Worm (Caenorhabditis elegans) whole organism, midembryonic: ENCODE results near the gene hpo-28.

Source experiments
- T22C8.4 ChIP-seq: fragments of 200-800 bp; sonication (Bioruptor generic); IDR thresholded peaks from 2 replicates; pipeline ENCODE4 v1.3.6; 2022; ENCODE audit warnings: missing genetic modification characterization, missing compliant biosample characterization
- cog-1 ChIP-seq: sonication (generic microtip); optimal IDR thresholded peaks from 2 replicates; lab custom pipeline; 2016; ENCODE audit warnings: missing genetic modification characterization, missing compliant biosample characterization
- flt-1 ChIP-seq: fragments of 200-800 bp; sonication (Bioruptor generic); IDR thresholded peaks from 2 replicates; pipeline ENCODE4 v1.3.6; 2022; ENCODE audit warnings: missing genetic modification characterization, missing compliant biosample characterization
- klf-2 ChIP-seq: fragments of 200-800 bp; sonication (Bioruptor generic); conservative IDR thresholded peaks from 2 replicates; pipeline ENCODE4 v1.3.6; 2022; ENCODE audit warnings: missing genetic modification reagents, missing genetic modification characterization, missing compliant biosample characterization
- med-1 ChIP-seq: sonication (generic microtip); optimal IDR thresholded peaks from 2 replicates; lab custom pipeline; 2017; ENCODE audit warnings: missing genetic modification characterization, mild to moderate bottlenecking, missing compliant biosample characterization, antibody characterized with exemption, missing genetic modification reagents; ENCODE audit not compliant: insufficient read depth
- ref-1 ChIP-seq: fragments of 200-800 bp; sonication (Bioruptor generic); conservative IDR thresholded peaks from 2 replicates; pipeline ENCODE4 v1.3.6; 2022; ENCODE audit warnings: missing genetic modification reagents, missing genetic modification characterization, missing compliant biosample characterization
- tab-1 ChIP-seq: fragments of 200-800 bp; sonication (Bioruptor generic); IDR thresholded peaks from 2 replicates; pipeline ENCODE4 v1.3.6; 2022; ENCODE audit warnings: missing genetic modification characterization, missing compliant biosample characterization
- ztf-23 ChIP-seq: fragments of 200-800 bp; sonication (Bioruptor generic); IDR thresholded peaks from 2 replicates; pipeline ENCODE4 v1.3.6; 2022; ENCODE audit warnings: missing genetic modification reagents, missing genetic modification characterization, missing compliant biosample characterization
- ztf-29 ChIP-seq: fragments of 200-800 bp; sonication (Bioruptor generic); IDR thresholded peaks from 2 replicates; pipeline ENCODE4 v1.3.6; 2022; ENCODE audit warnings: missing genetic modification reagents, missing genetic modification characterization, missing compliant biosample characterization

The hpo-28 gene

ce11 chrIII:5737708-5738107 is 28.6 kb upstream of the hpo-28 start, which contains the start of gene B0244.6:
Gene B0244.6, plus strand, starts transcription at chrIII:5738008.
- TF ChIP-seq tab-1 (GFP tag; lab: Robert Waterston, UW) (no peak), med-1 (GFP tag; lab: Kevin White, UChicago) (no peak), T22C8.4 (GFP tag; lab: Robert Waterston, UW) (no peak)

- TF ChIP-seq ztf-29, result no peak
- TF ChIP-seq tab-1 (GFP tag; lab: Robert Waterston, UW), result no peak
- no peak for TF ChIP-seq flt-1 (GFP tag; lab: Robert Waterston, UW)
- TF ChIP-seq med-1 (GFP tag; lab: Kevin White, UChicago), result no peak
- TF ChIP-seq T22C8.4 (GFP tag; lab: Robert Waterston, UW), result no peak
These were observed 25.8 kb upstream of the hpo-28 start, which contains the start of gene B0244.10 for ce11 chrIII:5734905-5735304. Gene B0244.10, plus strand, starts transcription at chrIII:5735158.

- TF ChIP-seq cog-1 (tag; lab: Kevin White, UChicago), result no peak
- no peak for TF ChIP-seq med-1 (GFP tag; lab: Kevin White, UChicago)
- no peak for TF ChIP-seq klf-2 (GFP tag; lab: Robert Waterston, UW)
- no peak for TF ChIP-seq flt-1 (GFP tag; lab: Robert Waterston, UW)
- no peak for TF ChIP-seq tab-1 (GFP tag; lab: Robert Waterston, UW)
- no peak for TF ChIP-seq ref-1 (GFP tag; lab: Robert Waterston, UW)
- TF ChIP-seq ztf-29, result no peak
- TF ChIP-seq ztf-23, result no peak
- no peak for TF ChIP-seq T22C8.4 (GFP tag; lab: Robert Waterston, UW)
These were observed 25.2 kb upstream of the hpo-28 start for ce11 chrIII:5734328-5734727.

- TF ChIP-seq tab-1 (GFP tag; lab: Robert Waterston, UW), result no peak
- TF ChIP-seq med-1 (GFP tag; lab: Kevin White, UChicago), result no peak
- TF ChIP-seq T22C8.4 (GFP tag; lab: Robert Waterston, UW), result no peak
- TF ChIP-seq flt-1 (GFP tag; lab: Robert Waterston, UW), result no peak
- TF ChIP-seq ref-1 (GFP tag; lab: Robert Waterston, UW), result no peak
- no peak for TF ChIP-seq ztf-23
- no peak for TF ChIP-seq cog-1 (tag; lab: Kevin White, UChicago)
- TF ChIP-seq ztf-29, result no peak
These were observed 23.8 kb upstream of the hpo-28 start, which contains the start of gene B0244.17 for ce11 chrIII:5732925-5733324. Gene B0244.17, plus strand, starts transcription at chrIII:5733225.

- no peak for TF ChIP-seq ztf-23
- no peak for TF ChIP-seq ztf-29
- TF ChIP-seq med-1 (GFP tag; lab: Kevin White, UChicago), result no peak
- no peak for TF ChIP-seq T22C8.4 (GFP tag; lab: Robert Waterston, UW)
- TF ChIP-seq flt-1 (GFP tag; lab: Robert Waterston, UW), result no peak
- no peak for TF ChIP-seq tab-1 (GFP tag; lab: Robert Waterston, UW)
These were observed 22.0 kb upstream of the hpo-28 start, which contains the start of the genes B0244.9 and B0244.7 for ce11 chrIII:5730980-5731636. Gene B0244.9, minus strand, starts transcription at chrIII:5731030. Gene B0244.7, plus strand, starts transcription at chrIII:5731501.

- TF ChIP-seq klf-2 (GFP tag; lab: Robert Waterston, UW) (no peak), med-1 (GFP tag; lab: Kevin White, UChicago) (no peak), ztf-29 (no peak), tab-1 (GFP tag; lab: Robert Waterston, UW) (no peak), ztf-23 (no peak), flt-1 (GFP tag; lab: Robert Waterston, UW) (no peak), T22C8.4 (GFP tag; lab: Robert Waterston, UW) (no peak), cog-1 (tag; lab: Kevin White, UChicago) (no peak), ref-1 (GFP tag; lab: Robert Waterston, UW) (no peak)
These were observed 20.9 kb upstream of the hpo-28 start for ce11 chrIII:5730041-5730440.

- TF ChIP-seq ref-1 (GFP tag; lab: Robert Waterston, UW) (no peak), ztf-23 (no peak), T22C8.4 (GFP tag; lab: Robert Waterston, UW) (no peak), tab-1 (GFP tag; lab: Robert Waterston, UW) (no peak), klf-2 (GFP tag; lab: Robert Waterston, UW) (no peak), cog-1 (tag; lab: Kevin White, UChicago) (no peak), ztf-29 (no peak), med-1 (GFP tag; lab: Kevin White, UChicago) (no peak), flt-1 (GFP tag; lab: Robert Waterston, UW) (no peak)
These were observed 20.2 kb upstream of the hpo-28 start for ce11 chrIII:5729367-5729766.

ce11 chrIII:5727827-5728226 is 18.7 kb upstream of the hpo-28 start, which contains the start of gene egg-1:
Gene egg-1, plus strand, starts transcription at chrIII:5728180.
- TF ChIP-seq flt-1 (GFP tag; lab: Robert Waterston, UW), result no peak
- no peak for TF ChIP-seq ztf-23
- TF ChIP-seq cog-1 (tag; lab: Kevin White, UChicago), result no peak
- TF ChIP-seq ztf-29, result no peak
- TF ChIP-seq T22C8.4 (GFP tag; lab: Robert Waterston, UW), result no peak
- no peak for TF ChIP-seq klf-2 (GFP tag; lab: Robert Waterston, UW)
- no peak for TF ChIP-seq tab-1 (GFP tag; lab: Robert Waterston, UW)
- TF ChIP-seq med-1 (GFP tag; lab: Kevin White, UChicago), result no peak
- TF ChIP-seq ref-1 (GFP tag; lab: Robert Waterston, UW), result no peak

- no peak for TF ChIP-seq ztf-29
These were observed 13.4 kb upstream of the hpo-28 start, which contains the start of gene wrm-1 for ce11 chrIII:5722550-5722949. Gene wrm-1, plus strand, starts transcription at chrIII:5722850.

ce11 chrIII:5721888-5722287 is 12.8 kb upstream of the hpo-28 start:
- TF ChIP-seq flt-1 (GFP tag; lab: Robert Waterston, UW) (peak; percentile 49; the same call in 1 of the 2 replicates), T22C8.4 (GFP tag; lab: Robert Waterston, UW) (peak; percentile 18; the same call in 1 of the 2 replicates), ztf-23 (no peak)
